Fruit fly (Drosophila melanogaster): ENCODE results near the gene fng.

Gene fng

DNA sequence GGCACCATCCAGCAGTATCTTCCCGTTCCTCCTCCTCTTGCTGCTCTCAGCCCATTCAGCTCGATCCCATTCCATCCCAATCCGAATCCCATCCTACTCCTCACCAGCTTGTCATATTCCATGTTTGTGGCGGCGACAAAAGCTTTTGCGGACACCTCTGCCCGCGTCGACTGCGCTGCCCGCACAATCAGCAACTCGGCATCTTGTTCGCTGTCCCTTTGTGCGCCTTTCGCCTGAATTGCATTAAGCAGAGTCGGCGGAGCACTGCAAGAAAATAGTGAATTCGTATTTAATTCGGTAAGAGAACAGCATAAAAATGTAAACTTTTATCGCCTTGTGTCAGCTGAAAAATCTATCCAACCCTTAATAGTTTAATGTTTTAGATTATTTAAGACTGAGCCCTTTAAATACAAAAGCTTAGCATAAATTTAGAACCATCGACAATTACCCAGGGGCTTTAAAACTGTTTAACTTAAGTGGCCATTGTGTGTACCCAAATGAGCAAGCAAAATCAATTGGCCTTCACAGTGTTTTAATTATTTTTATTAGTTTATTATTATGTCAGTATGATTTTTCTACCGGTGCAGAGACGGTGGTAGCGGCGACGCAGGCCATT, 1.3 kb upstream of the fng start (continued):
- no peak for TF ChIP-seq Dfd (GFP tag; optimal IDR thresholded peaks at IDR 0.05)
- no peak for TF ChIP-seq zfh2 (GFP tag; optimal IDR thresholded peaks at IDR 0.05)
- no peak for TF ChIP-seq Lim3 (GFP tag; IDR thresholded peaks at IDR 0.05)
- no peak for TF ChIP-seq CG33557 (GFP tag; optimal IDR thresholded peaks at IDR 0.05)
- TF ChIP-seq CG1529 (GFP tag; optimal IDR thresholded peaks at IDR 0.05) = peak; percentile 16
- no peak for TF ChIP-seq amos (GFP tag; IDR thresholded peaks at IDR 0.05; ENCODE audit: partially characterized antibody)
- no peak for TF ChIP-seq CG4854 (GFP tag; optimal IDR thresholded peaks at IDR 0.05)
- no peak for TF ChIP-seq tup (GFP tag; optimal IDR thresholded peaks at IDR 0.05)
- TF ChIP-seq salm (tag; optimal IDR thresholded peaks at IDR 0.05) = no peak
- TF ChIP-seq mirr (GFP tag; optimal IDR thresholded peaks at IDR 0.05) = no peak
- TF ChIP-seq Oaz (GFP tag; IDR thresholded peaks at IDR 0.05) = no peak
- TF ChIP-seq Blimp-1 (GFP tag; optimal IDR thresholded peaks at IDR 0.05) = peak; percentile 36
- peak; percentile 52 for TF ChIP-seq sens (GFP tag)
- TF ChIP-seq Hmr (GFP tag; optimal IDR thresholded peaks at IDR 0.05) = no peak
- TF ChIP-seq klu (GFP tag; IDR thresholded peaks at IDR 0.05) = no peak
- no peak for TF ChIP-seq CG34224 (GFP tag; IDR thresholded peaks at IDR 0.05; ENCODE audit: partially characterized antibody)
- peak; percentile 26 for TF ChIP-seq CG14710 (tag; optimal IDR thresholded peaks at IDR 0.05)
- TF ChIP-seq CG13775 (GFP tag; optimal IDR thresholded peaks at IDR 0.05) = no peak
- no peak for TF ChIP-seq ash1 (GFP tag; optimal IDR thresholded peaks at IDR 0.05)
- TF ChIP-seq CG13424 (tag; optimal IDR thresholded peaks at IDR 0.05) = no peak
- no peak for TF ChIP-seq PHDP (tag; optimal IDR thresholded peaks at IDR 0.05)
- TF ChIP-seq CG30403 (GFP tag; optimal IDR thresholded peaks at IDR 0.05) = no peak
- TF ChIP-seq ara (GFP tag; IDR thresholded peaks at IDR 0.05) = no peak
- TF ChIP-seq CG34422 (GFP tag; IDR thresholded peaks at IDR 0.05) = no peak
- TF ChIP-seq Sox100B (GFP tag; optimal IDR thresholded peaks at IDR 0.05) = peak; percentile 22
- peak; percentile 30 for TF ChIP-seq CG7839 (tag; optimal IDR thresholded peaks at IDR 0.05)
- TF ChIP-seq ro (GFP tag; IDR thresholded peaks at IDR 0.05) = no peak
- TF ChIP-seq CoRest (tag; optimal IDR thresholded peaks at IDR 0.05) = no peak
- TF ChIP-seq hkb (optimal IDR thresholded peaks at IDR 0.05) = no peak
- TF ChIP-seq hkb (GFP tag; IDR thresholded peaks at IDR 0.05) = no peak
- TF ChIP-seq danr (GFP tag; IDR thresholded peaks at IDR 0.05) = no peak
- TF ChIP-seq CG11504 (tag; optimal IDR thresholded peaks at IDR 0.05) = peak; percentile 55
- TF ChIP-seq vfl (GFP tag; optimal IDR thresholded peaks at IDR 0.05) = no peak
- TF ChIP-seq CG4707 (GFP tag; optimal IDR thresholded peaks at IDR 0.05) = no peak
- TF ChIP-seq phol (tag; optimal IDR thresholded peaks at IDR 0.05) = peak; percentile 54
- no peak for TF ChIP-seq scrt (GFP tag; optimal IDR thresholded peaks at IDR 0.05)
- TF ChIP-seq CG1024 (GFP tag; IDR thresholded peaks at IDR 0.05) = no peak
- no peak for TF ChIP-seq run (tag; optimal IDR thresholded peaks at IDR 0.05)
- no peak for TF ChIP-seq CHES-1-like (GFP tag; optimal IDR thresholded peaks at IDR 0.05)
- no peak for TF ChIP-seq Mrtf (GFP tag; IDR thresholded peaks at IDR 0.05)
- no peak for TF ChIP-seq crc (GFP tag; optimal IDR thresholded peaks at IDR 0.05)
- TF ChIP-seq Opbp (GFP tag; IDR thresholded peaks at IDR 0.05; ENCODE audit: partially characterized antibody) = no peak
- no peak for TF ChIP-seq MTF-1 (GFP tag; optimal IDR thresholded peaks at IDR 0.05; ENCODE audit: borderline replicate concordance)
- TF ChIP-seq kay (GFP tag; optimal IDR thresholded peaks at IDR 0.05) = no peak
- TF ChIP-seq CG15696 (tag; optimal IDR thresholded peaks at IDR 0.05) = no peak
- no peak for TF ChIP-seq CG14014 (GFP tag; IDR thresholded peaks at IDR 0.05)
- TF ChIP-seq trem (tag; optimal IDR thresholded peaks at IDR 0.05) = peak; percentile 16
- no peak for TF ChIP-seq chm (GFP tag; IDR thresholded peaks at IDR 0.05)
- no peak for TF ChIP-seq p53 (GFP tag; optimal IDR thresholded peaks at IDR 0.05)
- TF ChIP-seq cad (GFP tag; optimal IDR thresholded peaks at IDR 0.05) = no peak
- TF ChIP-seq E2f2 (GFP tag; IDR thresholded peaks at IDR 0.05) = no peak

Measured in whole organism, embryonic.